Fruit fly (Drosophila melanogaster): ENCODE data around the gene Lipt2.

DNA sequence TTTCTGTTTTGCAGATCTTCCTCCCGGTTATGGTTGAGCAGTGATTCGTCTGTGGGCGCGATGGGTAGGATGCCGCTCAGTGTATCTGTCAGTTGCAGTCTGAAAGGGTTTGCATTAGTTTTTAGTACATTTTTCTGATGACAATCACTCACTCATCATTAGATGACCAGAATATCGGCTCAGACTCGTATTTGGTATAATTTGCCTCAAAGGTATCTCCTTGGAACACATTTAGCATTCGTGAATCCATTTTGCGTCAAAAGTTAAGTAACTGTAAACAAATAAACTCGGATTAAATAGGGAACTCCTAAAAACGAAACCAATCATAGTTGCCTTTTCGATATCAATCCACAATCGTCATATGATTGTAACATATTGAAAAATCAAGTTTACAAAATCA lies 10.4 kb downstream of the Lipt2 start, which contains the start of gene CG31525:
- no peak for TF ChIP-seq fd96Ca (GFP tag; IDR thresholded peaks at IDR 0.05)
- TF ChIP-seq CG14655 (GFP tag; optimal IDR thresholded peaks at IDR 0.05), result no peak
- no peak for TF ChIP-seq EcR (GFP tag; optimal IDR thresholded peaks at IDR 0.05)
- TF ChIP-seq CG32121 (GFP tag; IDR thresholded peaks at IDR 0.05), result no peak
- no peak for TF ChIP-seq CG34367 (tag; optimal IDR thresholded peaks at IDR 0.05)
- TF ChIP-seq D1 (tag; optimal IDR thresholded peaks at IDR 0.05), result no peak
- no peak for TF ChIP-seq CG10348 (GFP tag; IDR thresholded peaks at IDR 0.05)
- no peak for TF ChIP-seq Pif1A (GFP tag; optimal IDR thresholded peaks at IDR 0.05)
- no peak for TF ChIP-seq CG17806 (tag; optimal IDR thresholded peaks at IDR 0.05)
- TF ChIP-seq CG4496 (GFP tag; IDR thresholded peaks at IDR 0.05), result no peak
